Fruit fly (Drosophila melanogaster): ENCODE results near the gene CG7781.

- TF ChIP-seq psq (optimal IDR thresholded peaks at IDR 0.05): no peak
- TF ChIP-seq h (optimal IDR thresholded peaks at IDR 0.05): no peak
- TF ChIP-seq ttk (optimal IDR thresholded peaks at IDR 0.05): no peak
Observed at dm6 chr2L:8290653-8291233, 34.5 kb downstream of the CG7781 start.
